Worm (Caenorhabditis elegans): Measurements from ENCODE around the gene bkip-1.

DNA sequence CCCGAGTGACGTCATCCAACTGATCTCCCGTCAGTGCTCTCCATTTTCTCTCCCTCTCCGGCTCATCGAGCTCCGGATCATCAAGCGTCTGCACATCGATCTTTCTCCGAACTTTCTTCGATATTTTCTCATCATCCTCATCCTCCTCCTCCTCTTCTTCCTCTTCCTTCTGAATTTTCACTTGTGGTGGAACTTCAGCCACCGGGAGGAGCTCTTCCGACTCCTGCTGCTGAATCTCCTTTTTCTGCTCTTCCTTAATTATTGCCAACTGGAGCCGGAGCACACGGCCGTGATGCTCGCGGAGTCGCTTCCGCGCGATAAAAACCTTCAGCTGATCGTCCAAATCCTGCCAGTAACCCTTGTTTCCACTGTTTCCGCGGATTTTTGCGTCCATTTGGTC is 35.2 kb downstream of the bkip-1 start:
- TF ChIP-seq sea-2 (GFP tag; optimal IDR thresholded peaks at IDR 0.05) = no peak
- TF ChIP-seq mdl-1 (tag; optimal IDR thresholded peaks at IDR 0.05) = no peak
- no peak for TF ChIP-seq ceh-28 (tag; optimal IDR thresholded peaks at IDR 0.05)
- TF ChIP-seq elt-2 (tag; optimal IDR thresholded peaks at IDR 0.05) = no peak
- no peak for TF ChIP-seq aly-2 (tag; optimal IDR thresholded peaks at IDR 0.05)
- no peak for TF ChIP-seq nhr-23 (tag; optimal IDR thresholded peaks at IDR 0.05)
- TF ChIP-seq unc-62 (GFP tag; optimal IDR thresholded peaks at IDR 0.05) = no peak
- TF ChIP-seq skn-1 (tag; optimal IDR thresholded peaks at IDR 0.05) = no peak
- no peak for TF ChIP-seq ztf-11 (tag; optimal IDR thresholded peaks at IDR 0.05)
- no peak for TF ChIP-seq lin-39 (tag; optimal IDR thresholded peaks at IDR 0.05)
- no peak for TF ChIP-seq fkh-10 (GFP tag; optimal IDR thresholded peaks at IDR 0.05)
- TF ChIP-seq nhr-12 (tag; optimal IDR thresholded peaks at IDR 0.05) = no peak
